Worm (Caenorhabditis elegans) whole organism, L4/young adult: Measurements from ENCODE around the gene nhr-79.

ENCODE experiments used
- W03F9.2 ChIP-seq: fragments of 150-350 bp; optimal IDR thresholded peaks from 2 replicates; lab custom pipeline; 2014; ENCODE audit warnings: missing biosample characterization, missing genetic modification characterization
- dao-5 ChIP-seq: sonication (generic microtip); optimal IDR thresholded peaks from 2 replicates; lab custom pipeline; 2016; ENCODE audit warnings: missing genotype, missing genetic modification characterization, moderate library complexity, missing compliant biosample characterization
- him-1 ChIP-seq: sonication (generic microtip); optimal IDR thresholded peaks from 2 replicates; lab custom pipeline; 2016; ENCODE audit warnings: missing genotype, missing genetic modification reagents, missing genetic modification characterization, missing compliant biosample characterization

- TF ChIP-seq him-1 (no peak), dao-5 (tag; lab: Kevin White, UChicago) (no peak), W03F9.2 (tag; lab: Kevin White, UChicago) (no peak)
Observed at ce11 chrV:19181684-19182083, 30.0 kb downstream of the nhr-79 start.
